Fruit fly (Drosophila melanogaster) whole organism, wandering third instar larva: ENCODE results near the gene CG3857.

ENCODE experiments used
- Abd-B ChIP-seq: fragments of >200 bp; optimal IDR thresholded peaks from 2 replicates; lab custom pipeline; 2017; ENCODE audit warnings: missing biosample characterization, missing genetic modification characterization
- CG9705 ChIP-seq: fragments of 200-800 bp; sonication (Bioruptor generic); optimal IDR thresholded peaks from 2 replicates; lab custom pipeline; 2018; ENCODE audit warnings: missing biosample characterization, mild to moderate bottlenecking, missing genetic modification characterization
- Hr78 ChIP-seq: fragments of >200 bp; optimal IDR thresholded peaks from 2 replicates; lab custom pipeline; 2017; ENCODE audit warnings: missing biosample characterization, missing genetic modification characterization
- OdsH ChIP-seq: fragments of 200-800 bp; sonication (Bioruptor generic); optimal IDR thresholded peaks from 2 replicates; lab custom pipeline; 2016; ENCODE audit warnings: missing biosample characterization, mild to moderate bottlenecking, missing genetic modification characterization
- pan ChIP-seq: fragments of >200 bp; optimal IDR thresholded peaks from 2 replicates; lab custom pipeline; 2017
- sv ChIP-seq: fragments of 200-800 bp; sonication (Bioruptor generic); optimal IDR thresholded peaks from 3 replicates; lab custom pipeline; 2016; ENCODE audit warnings: missing biosample characterization, missing genetic modification characterization
- usp ChIP-seq: fragments of >200 bp; optimal IDR thresholded peaks from 2 replicates; lab custom pipeline; 2017; ENCODE audit warnings: missing biosample characterization, missing genetic modification characterization

dm6 chrX:1903077-1903476 is 36.8 kb downstream of the CG3857 start, which contains the start of gene CG32801:
- TF ChIP-seq Abd-B (GFP tag; lab: Kevin White, UChicago) = no peak
- no peak for TF ChIP-seq CG9705 (GFP tag; lab: Kevin White, UChicago)
- TF ChIP-seq usp (GFP tag; lab: Kevin White, UChicago) = no peak
- TF ChIP-seq Hr78 (GFP tag; lab: Kevin White, UChicago) = no peak
- no peak for TF ChIP-seq OdsH (GFP tag; lab: Kevin White, UChicago)
- no peak for TF ChIP-seq pan (lab: Kevin White, UChicago)
- no peak for TF ChIP-seq sv (GFP tag; lab: Kevin White, UChicago)
